Fruit fly (Drosophila melanogaster): ENCODE results near the gene Pfdn2.

- peak; percentile 60; the same call in 2 of the 3 replicates for TF ChIP-seq CG4496 (GFP tag; IDR thresholded peaks at IDR 0.05)
- no peak for TF ChIP-seq CG17806 (tag; optimal IDR thresholded peaks at IDR 0.05)
- TF ChIP-seq Snoo (tag; optimal IDR thresholded peaks at IDR 0.05), result no peak
- no peak for TF ChIP-seq Pif1A (GFP tag; optimal IDR thresholded peaks at IDR 0.05)
- no peak for TF ChIP-seq EcR (GFP tag; optimal IDR thresholded peaks at IDR 0.05)
- TF ChIP-seq CG12605 (GFP tag; IDR thresholded peaks at IDR 0.05), result no peak
- no peak for TF ChIP-seq CG15710 (tag; optimal IDR thresholded peaks at IDR 0.05)
- no peak for TF ChIP-seq CG14655 (GFP tag; optimal IDR thresholded peaks at IDR 0.05)
- no peak for TF ChIP-seq gl (tag; optimal IDR thresholded peaks at IDR 0.05)
These were observed 45.3 kb upstream of the Pfdn2 start for dm6 chr3L:11119396-11119900.
